Worm (Caenorhabditis elegans) whole organism, L4 larva: Measurements from ENCODE around the gene mrps-17.

ENCODE experiments used
- T20F7.1 ChIP-seq: fragments of 200-800 bp; sonication (Bioruptor generic); optimal IDR thresholded peaks from 2 replicates; lab custom pipeline; 2018; ENCODE audit warnings: mild to moderate bottlenecking, missing genetic modification characterization, missing compliant biosample characterization
- T26A8.4 ChIP-seq: fragments of 200-800 bp; sonication (Bioruptor generic); IDR thresholded peaks from 2 replicates; pipeline ENCODE4 v1.3.6; 2022; ENCODE audit warnings: missing genetic modification characterization, missing compliant biosample characterization
- Y48G9A.11 ChIP-seq: fragments of 200-800 bp; sonication (Bioruptor generic); IDR thresholded peaks from 2 replicates; pipeline ENCODE4 v1.3.6; 2022; ENCODE audit warnings: missing genetic modification reagents, missing genetic modification characterization, missing compliant biosample characterization
- Y5F2A.4 ChIP-seq: fragments of 200-800 bp; sonication (Bioruptor generic); optimal IDR thresholded peaks from 2 replicates; lab custom pipeline; 2018; ENCODE audit warnings: mild to moderate bottlenecking, missing genetic modification characterization, missing compliant biosample characterization
- Y75B8A.6 ChIP-seq: fragments of 200-800 bp; sonication (Bioruptor generic); IDR thresholded peaks from 2 replicates; pipeline ENCODE4 v1.3.6; 2022; ENCODE audit warnings: missing genetic modification reagents, missing genetic modification characterization, missing compliant biosample characterization
- ZK546.5 ChIP-seq, 2 experiments: sonication (generic microtip); optimal IDR thresholded peaks; 2 replicates each; lab custom pipeline; 2017; ENCODE audit warnings: missing biosample characterization in 2 of 2, missing genetic modification characterization in 2 of 2
- aha-1 ChIP-seq: fragments of 150-350 bp; peaks from one replicate; lab custom pipeline; 2014; ENCODE audit warnings: missing biosample characterization, missing genetic modification characterization
- aly-2 ChIP-seq: sonication (generic microtip); optimal IDR thresholded peaks from 2 replicates; lab custom pipeline; 2018; ENCODE audit warnings: missing biosample characterization, missing genetic modification characterization
- ama-1 ChIP-seq: fragments of 150-350 bp; optimal IDR thresholded peaks from 2 replicates; lab custom pipeline; 2014; ENCODE audit warnings: inconsistent platforms, mixed read lengths
- arid-1 ChIP-seq: fragments of 200-800 bp; sonication (Bioruptor generic); conservative IDR thresholded peaks from 2 replicates; pipeline ENCODE4 v1.3.6; 2022; ENCODE audit warnings: missing genetic modification reagents, missing genetic modification characterization, missing compliant biosample characterization
- attf-4 ChIP-seq: sonication (generic microtip); optimal IDR thresholded peaks from 3 replicates; lab custom pipeline; 2017; ENCODE audit warnings: missing biosample characterization, missing genetic modification characterization
- ceh-20 ChIP-seq: fragments of 200-800 bp; sonication (Bioruptor generic); IDR thresholded peaks from 2 replicates; pipeline ENCODE4 v1.3.6; 2022; ENCODE audit warnings: missing genetic modification reagents, missing genetic modification characterization, missing compliant biosample characterization
- ceh-32 ChIP-seq: sonication (generic microtip); optimal IDR thresholded peaks from 2 replicates; lab custom pipeline; 2016; ENCODE audit warnings: mild to moderate bottlenecking, missing genetic modification characterization, missing compliant biosample characterization; ENCODE audit not compliant: poor library complexity
- ceh-82 ChIP-seq: sonication (generic microtip); optimal IDR thresholded peaks from 2 replicates; lab custom pipeline; 2017; ENCODE audit warnings: missing biosample characterization, missing genetic modification characterization
- daf-8 ChIP-seq: fragments of 200-800 bp; sonication (Bioruptor generic); IDR thresholded peaks from 2 replicates; pipeline ENCODE4 v1.3.6; 2022; ENCODE audit warnings: missing genetic modification characterization, missing compliant biosample characterization
- dpl-1 ChIP-seq: fragments of 150-350 bp; optimal IDR thresholded peaks from 2 replicates; lab custom pipeline; 2014; ENCODE audit warnings: missing biosample characterization, missing genetic modification reagents, missing genetic modification characterization
- duxl-1 ChIP-seq: sonication (generic microtip); optimal IDR thresholded peaks from 2 replicates; lab custom pipeline; 2016; ENCODE audit warnings: mild to moderate bottlenecking, missing genetic modification characterization, moderate library complexity, missing compliant biosample characterization; ENCODE audit not compliant: poor library complexity
- dve-1 ChIP-seq: sonication (generic microtip); optimal IDR thresholded peaks from 2 replicates; lab custom pipeline; 2017; ENCODE audit warnings: antibody characterized with exemption, mild to moderate bottlenecking, missing genetic modification characterization, missing compliant biosample characterization; ENCODE audit not compliant: insufficient read depth
- fos-1 ChIP-seq: fragments of 150-350 bp; optimal IDR thresholded peaks from 2 replicates; lab custom pipeline; 2014; ENCODE audit warnings: missing biosample characterization, missing genetic modification characterization
- hif-1 ChIP-seq, 2 experiments: sonication (generic microtip); optimal IDR thresholded peaks; 2 replicates each; lab custom pipeline; 2016 to 2017; ENCODE audit warnings: missing compliant biosample characterization in 2 of 2, missing genetic modification characterization in 2 of 2, missing genetic modification reagents in 2 of 2, missing genotype in 2 of 2, mild to moderate bottlenecking in 1 of 2
- hlh-30 ChIP-seq: sonication (generic microtip); optimal IDR thresholded peaks from 2 replicates; lab custom pipeline; 2017; ENCODE audit warnings: antibody characterized with exemption, mild to moderate bottlenecking, missing genetic modification characterization, missing compliant biosample characterization; ENCODE audit not compliant: insufficient read depth
- hmg-1.1 ChIP-seq: fragments of 200-800 bp; sonication (Bioruptor generic); IDR thresholded peaks from 2 replicates; pipeline ENCODE4 v1.3.6; 2022; ENCODE audit warnings: missing genetic modification reagents, missing genetic modification characterization, missing compliant biosample characterization
- lim-7 ChIP-seq: fragments of 200-800 bp; sonication (Bioruptor generic); IDR thresholded peaks from 2 replicates; pipeline ENCODE4 v1.3.6; 2022; ENCODE audit warnings: missing genetic modification characterization, missing compliant biosample characterization
- lin-13 ChIP-seq: fragments of 150-350 bp; optimal IDR thresholded peaks from 2 replicates; lab custom pipeline; 2014; ENCODE audit warnings: missing biosample characterization, missing genetic modification reagents, missing genetic modification characterization
- lin-15B ChIP-seq: fragments of 150-350 bp; sonication (generic microtip); optimal IDR thresholded peaks from 3 replicates; lab custom pipeline; 2014; ENCODE audit warnings: missing biosample characterization, missing genetic modification characterization
- lin-29 ChIP-seq: fragments of 200-800 bp; sonication (Bioruptor generic); IDR thresholded peaks from 2 replicates; pipeline ENCODE4 v1.3.6; 2022; ENCODE audit warnings: missing genetic modification reagents, missing genetic modification characterization, missing compliant biosample characterization
- lin-39 ChIP-seq: fragments of 150-350 bp; optimal IDR thresholded peaks from 2 replicates; lab custom pipeline; 2014; ENCODE audit warnings: missing biosample characterization, missing genetic modification reagents, missing genetic modification characterization
- madf-9 ChIP-seq: fragments of 200-800 bp; sonication (Bioruptor generic); conservative IDR thresholded peaks from 2 replicates; pipeline ENCODE4 v1.3.6; 2022; ENCODE audit warnings: missing genetic modification reagents, missing genetic modification characterization, missing compliant biosample characterization
- mdl-1 ChIP-seq, 2 experiments: fragments of 150-350 bp in 1 of 2; sonication (generic microtip) in 1 of 2; optimal IDR thresholded peaks; 2 replicates each; lab custom pipeline; 2014 to 2017; ENCODE audit warnings: missing biosample characterization in 2 of 2, missing genetic modification characterization in 2 of 2
- mdt-29 ChIP-seq: fragments of 200-800 bp; sonication (Bioruptor generic); IDR thresholded peaks from 2 replicates; pipeline ENCODE4 v1.3.6; 2022; ENCODE audit warnings: missing genetic modification reagents, missing genetic modification characterization, missing compliant biosample characterization
- mxl-2 ChIP-seq: fragments of 200-800 bp; sonication (Bioruptor generic); conservative IDR thresholded peaks from 2 replicates; pipeline ENCODE4 v1.3.6; 2022; ENCODE audit warnings: missing genetic modification reagents, missing genetic modification characterization, missing compliant biosample characterization
- mxl-3 ChIP-seq: fragments of 200-800 bp; sonication (Bioruptor generic); optimal IDR thresholded peaks from 2 replicates; lab custom pipeline; 2018; ENCODE audit warnings: mild to moderate bottlenecking, missing genetic modification characterization, missing compliant biosample characterization
- nhr-102 ChIP-seq: sonication (generic microtip); optimal IDR thresholded peaks from 2 replicates; lab custom pipeline; 2016; ENCODE audit warnings: mild to moderate bottlenecking, missing genetic modification characterization, moderate library complexity, missing compliant biosample characterization
- nhr-11 ChIP-seq: fragments of 150-350 bp; optimal IDR thresholded peaks from 2 replicates; lab custom pipeline; 2014; ENCODE audit warnings: missing biosample characterization, missing genetic modification characterization
- nhr-41 ChIP-seq: fragments of 200-800 bp; sonication (Bioruptor generic); IDR thresholded peaks from 2 replicates; pipeline ENCODE4 v1.3.6; 2022; ENCODE audit warnings: missing genetic modification reagents, missing genetic modification characterization, missing compliant biosample characterization
- nhr-42 ChIP-seq: fragments of 200-800 bp; sonication (Bioruptor generic); IDR thresholded peaks from 2 replicates; pipeline ENCODE4 v1.3.6; 2022; ENCODE audit warnings: missing genetic modification characterization, missing compliant biosample characterization
- nhr-6 ChIP-seq: fragments of 150-350 bp; optimal IDR thresholded peaks from 2 replicates; lab custom pipeline; 2014; ENCODE audit warnings: missing biosample characterization, missing genetic modification characterization
- nhr-76 ChIP-seq: fragments of 150-350 bp; optimal IDR thresholded peaks from 2 replicates; lab custom pipeline; 2014; ENCODE audit warnings: missing biosample characterization, missing genetic modification characterization
- rbr-2 ChIP-seq: sonication (generic microtip); optimal IDR thresholded peaks from 2 replicates; lab custom pipeline; 2016; ENCODE audit warnings: missing genotype, missing genetic modification characterization, missing compliant biosample characterization
- saeg-2 ChIP-seq: fragments of 200-800 bp; sonication (Bioruptor generic); IDR thresholded peaks from 2 replicates; pipeline ENCODE4 v1.3.6; 2022; ENCODE audit warnings: missing genetic modification reagents, missing genetic modification characterization, missing compliant biosample characterization
- sdz-12 ChIP-seq: fragments of 200-800 bp; sonication (Bioruptor generic); optimal IDR thresholded peaks from 2 replicates; lab custom pipeline; 2018; ENCODE audit warnings: mild to moderate bottlenecking, missing genetic modification characterization, missing compliant biosample characterization
- set-16 ChIP-seq: fragments of 200-800 bp; sonication (Bioruptor generic); IDR thresholded peaks from 2 replicates; pipeline ENCODE4 v1.3.6; 2022; ENCODE audit warnings: missing genetic modification reagents, missing genetic modification characterization, missing compliant biosample characterization
- snpc-4 ChIP-seq: fragments of 150-350 bp; optimal IDR thresholded peaks from 2 replicates; lab custom pipeline; 2014; ENCODE audit warnings: missing biosample characterization, missing genetic modification characterization
- spr-3 ChIP-seq: fragments of 200-800 bp; sonication (Bioruptor generic); optimal IDR thresholded peaks from 2 replicates; lab custom pipeline; 2018; ENCODE audit warnings: mild to moderate bottlenecking, missing genetic modification characterization, missing compliant biosample characterization
- unc-39 ChIP-seq: sonication (generic microtip); optimal IDR thresholded peaks from 2 replicates; lab custom pipeline; 2017; ENCODE audit warnings: missing biosample characterization, missing genetic modification characterization
- unc-62 ChIP-seq, 3 experiments: fragments of 150-350 bp in 1 of 3; sonication (generic microtip); optimal IDR thresholded peaks in 2 of 3; peaks in 1 of 3; 1 replicate in 1 of 3; 2 replicates in 2 of 3; lab custom pipeline; 2014 to 2017; ENCODE audit warnings: missing biosample characterization in 3 of 3, missing genetic modification characterization in 3 of 3, missing genetic modification reagents in 3 of 3, missing genotype in 1 of 3
- zfp-2 ChIP-seq: sonication (generic microtip); optimal IDR thresholded peaks from 2 replicates; lab custom pipeline; 2016; ENCODE audit warnings: mild to moderate bottlenecking, missing genetic modification characterization, missing compliant biosample characterization
- zfp-3 ChIP-seq: fragments of 200-800 bp; sonication (Bioruptor generic); conservative IDR thresholded peaks from 2 replicates; pipeline ENCODE4 v1.3.6; 2022; ENCODE audit warnings: missing genetic modification reagents, missing genetic modification characterization, missing compliant biosample characterization
- zip-11 ChIP-seq: fragments of 200-800 bp; sonication (Bioruptor generic); IDR thresholded peaks from 2 replicates; pipeline ENCODE4 v1.3.6; 2022; ENCODE audit warnings: missing genetic modification characterization, missing compliant biosample characterization
- ztf-11 ChIP-seq: fragments of 150-350 bp; optimal IDR thresholded peaks from 2 replicates; lab custom pipeline; 2014; ENCODE audit warnings: missing biosample characterization, missing genetic modification characterization
- ztf-7 ChIP-seq: fragments of 150-350 bp; optimal IDR thresholded peaks from 2 replicates; lab custom pipeline; 2014; ENCODE audit warnings: missing biosample characterization, missing genetic modification characterization

The mrps-17 gene

ce11 chrIII:6464113-6464571 lies 32.5 kb upstream of the mrps-17 start (continued):
- peak; percentile 93 for TF ChIP-seq rbr-2
- no peak for TF ChIP-seq lin-39 (tag; lab: Kevin White, UChicago)
- TF ChIP-seq lin-29 (GFP tag; lab: Robert Waterston, UW) = no peak; the same call in 1 of the 2 replicates
- TF ChIP-seq nhr-6 (tag; lab: Kevin White, UChicago) = peak; percentile 91
- TF ChIP-seq dve-1 (tag; lab: Kevin White, UChicago) = peak; percentile 96
- peak; percentile 89 for TF ChIP-seq ama-1
- TF ChIP-seq sdz-12 (GFP tag; lab: Kevin White, UChicago) = peak; percentile 25
- TF ChIP-seq nhr-76 (tag; lab: Kevin White, UChicago) = no peak
- no peak for TF ChIP-seq aly-2 (tag; lab: Kevin White, UChicago)
- peak; percentile 89 for TF ChIP-seq hmg-1.1 (GFP tag; lab: Robert Waterston, UW)
- TF ChIP-seq daf-8 (GFP tag; lab: Robert Waterston, UW) = no peak
- 0 out of 2 replicates have a peak, but pooled peaks have one; percentile 54 for TF ChIP-seq Y75B8A.6 (GFP tag; lab: Robert Waterston, UW)
- peak; percentile 94 for TF ChIP-seq arid-1 (GFP tag; lab: Robert Waterston, UW)
- peak; percentile 92 for TF ChIP-seq T26A8.4 (GFP tag; lab: Robert Waterston, UW)
- no peak for TF ChIP-seq ztf-7 (tag; lab: Kevin White, UChicago)
- no peak for TF ChIP-seq zip-11 (GFP tag; lab: Robert Waterston, UW)
- TF ChIP-seq mxl-2 (GFP tag; lab: Robert Waterston, UW) = no peak; the same call in 1 of the 2 replicates
- TF ChIP-seq T20F7.1 (GFP tag; lab: Kevin White, UChicago) = peak; percentile 72
- peak; percentile 75 for TF ChIP-seq dpl-1 (GFP tag; lab: Kevin White, UChicago)
- TF ChIP-seq ZK546.5 (tag; optimal IDR thresholded peaks at IDR 0.05; lab: Kevin White, UChicago) = no peak
- TF ChIP-seq mdt-29 = peak; percentile 85
- peak; percentile 95 for TF ChIP-seq aha-1 (tag; lab: Kevin White, UChicago)
- TF ChIP-seq ztf-11 (tag; lab: Kevin White, UChicago) = no peak
- TF ChIP-seq duxl-1 (tag; lab: Kevin White, UChicago) = peak; percentile 60
- TF ChIP-seq ceh-20 (GFP tag; lab: Robert Waterston, UW) = peak; percentile 90
- TF ChIP-seq mdl-1 (tag; optimal IDR thresholded peaks at IDR 0.05; lab: Kevin White, UChicago) = peak; percentile 81 to 95
- TF ChIP-seq mxl-3 (GFP tag; lab: Kevin White, UChicago) = peak; percentile 83
- peak; percentile 87; the same call in 1 of the 2 replicates for TF ChIP-seq zfp-3 (GFP tag; lab: Robert Waterston, UW)
- TF ChIP-seq Y48G9A.11 = peak; percentile 40; the same call in 1 of the 2 replicates
- peak in 1 of 2 experiments; percentile 85 for TF ChIP-seq hif-1 (tag; optimal IDR thresholded peaks at IDR 0.05; lab: Kevin White, UChicago)
- TF ChIP-seq nhr-42 (GFP tag; lab: Robert Waterston, UW) = peak; percentile 84
- TF ChIP-seq attf-4 (tag; lab: Kevin White, UChicago) = no peak
- TF ChIP-seq madf-9 (GFP tag; lab: Robert Waterston, UW) = peak; percentile 76
- peak; percentile 100 for TF ChIP-seq set-16 (GFP tag; lab: Robert Waterston, UW)
- peak; percentile 60 for TF ChIP-seq nhr-11
- peak; percentile 71 for TF ChIP-seq spr-3
- peak; percentile 46 for TF ChIP-seq Y5F2A.4 (GFP tag; lab: Kevin White, UChicago)
- no peak for TF ChIP-seq snpc-4 (tag; lab: Kevin White, UChicago)
- TF ChIP-seq nhr-41 (GFP tag; lab: Robert Waterston, UW) = 0 out of 2 replicates have a peak, but pooled peaks have one; percentile 22
- peak; percentile 29 for TF ChIP-seq zfp-2 (tag; lab: Kevin White, UChicago)
- no peak for TF ChIP-seq fos-1 (tag; lab: Kevin White, UChicago)
- TF ChIP-seq unc-62 (GFP tag; optimal IDR thresholded peaks at IDR 0.05 in 1 of 2; lab: Kevin White, UChicago) = no peak
- TF ChIP-seq unc-62 (tag; optimal IDR thresholded peaks at IDR 0.05; lab: Kevin White, UChicago) = no peak
- peak; percentile 71 for TF ChIP-seq lin-13 (GFP tag; lab: Kevin White, UChicago)
- no peak for TF ChIP-seq ceh-82
- peak; percentile 89 for TF ChIP-seq nhr-102 (tag; lab: Kevin White, UChicago)
- peak; percentile 95 for TF ChIP-seq hlh-30 (tag; lab: Kevin White, UChicago)
- TF ChIP-seq ceh-32 (tag; lab: Kevin White, UChicago) = peak; percentile 36
- no peak for TF ChIP-seq unc-39 (tag; lab: Kevin White, UChicago)
- peak; percentile 70; the same call in 1 of the 2 replicates for TF ChIP-seq saeg-2 (GFP tag; lab: Robert Waterston, UW)
- no peak for TF ChIP-seq lin-15B
- TF ChIP-seq lim-7 = no peak
